Worm (Caenorhabditis elegans): ENCODE data around the gene pcdr-1.

DNA sequence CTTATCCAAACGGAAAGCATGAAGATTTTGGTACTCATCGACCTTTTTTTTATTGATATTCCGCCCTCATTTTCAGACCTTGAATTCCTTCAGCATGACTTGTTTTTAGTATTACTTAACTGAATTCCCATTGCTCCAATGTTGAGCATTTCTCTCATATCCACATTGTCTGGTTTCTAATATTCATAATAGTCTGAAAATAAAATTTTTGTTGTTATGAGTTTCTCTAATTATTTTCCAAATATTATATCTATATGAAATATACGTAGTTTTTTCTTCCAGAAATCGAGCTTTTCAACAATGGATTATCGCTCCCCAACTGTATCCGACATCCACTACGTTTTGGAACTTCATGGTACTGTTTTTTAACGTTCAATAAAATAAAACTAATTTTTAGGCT lies 23.9 kb upstream of the pcdr-1 start, which contains the start of gene H08J19.1:
- TF ChIP-seq tra-1 (GFP tag; IDR thresholded peaks at IDR 0.05) (no peak), lim-7 (GFP tag; IDR thresholded peaks at IDR 0.05) (no peak), ceh-20 (GFP tag; IDR thresholded peaks at IDR 0.05) (no peak), Y5F2A.4 (GFP tag; optimal IDR thresholded peaks at IDR 0.05) (no peak), lin-39 (tag; optimal IDR thresholded peaks at IDR 0.05) (no peak), nhr-77 (tag; optimal IDR thresholded peaks at IDR 0.05) (no peak), fos-1 (tag; optimal IDR thresholded peaks at IDR 0.05) (no peak), lir-3 (tag; optimal IDR thresholded peaks at IDR 0.05) (no peak), spr-1 (tag; optimal IDR thresholded peaks at IDR 0.05) (no peak), zag-1 (tag; optimal IDR thresholded peaks at IDR 0.05) (no peak), lin-38 (GFP tag; IDR thresholded peaks at IDR 0.05) (no peak), zip-2 (tag; optimal IDR thresholded peaks at IDR 0.05) (no peak), nhr-11 (tag; optimal IDR thresholded peaks at IDR 0.05) (no peak), aly-2 (tag; optimal IDR thresholded peaks at IDR 0.05) (no peak)
